Worm (Caenorhabditis elegans) whole organism, midembryonic: ENCODE data around the gene F10C2.5.

Source experiments
- T22C8.4 ChIP-seq: fragments of 200-800 bp; sonication (Bioruptor generic); IDR thresholded peaks from 2 replicates; pipeline ENCODE4 v1.3.6; 2022; ENCODE audit warnings: missing genetic modification characterization, missing compliant biosample characterization
- cog-1 ChIP-seq: sonication (generic microtip); optimal IDR thresholded peaks from 2 replicates; lab custom pipeline; 2016; ENCODE audit warnings: missing genetic modification characterization, missing compliant biosample characterization
- flt-1 ChIP-seq: fragments of 200-800 bp; sonication (Bioruptor generic); IDR thresholded peaks from 2 replicates; pipeline ENCODE4 v1.3.6; 2022; ENCODE audit warnings: missing genetic modification characterization, missing compliant biosample characterization
- med-1 ChIP-seq: sonication (generic microtip); optimal IDR thresholded peaks from 2 replicates; lab custom pipeline; 2017; ENCODE audit warnings: missing genetic modification characterization, mild to moderate bottlenecking, missing compliant biosample characterization, antibody characterized with exemption, missing genetic modification reagents; ENCODE audit not compliant: insufficient read depth
- tab-1 ChIP-seq: fragments of 200-800 bp; sonication (Bioruptor generic); IDR thresholded peaks from 2 replicates; pipeline ENCODE4 v1.3.6; 2022; ENCODE audit warnings: missing genetic modification characterization, missing compliant biosample characterization
- ztf-23 ChIP-seq: fragments of 200-800 bp; sonication (Bioruptor generic); IDR thresholded peaks from 2 replicates; pipeline ENCODE4 v1.3.6; 2022; ENCODE audit warnings: missing genetic modification reagents, missing genetic modification characterization, missing compliant biosample characterization
- ztf-29 ChIP-seq: fragments of 200-800 bp; sonication (Bioruptor generic); IDR thresholded peaks from 2 replicates; pipeline ENCODE4 v1.3.6; 2022; ENCODE audit warnings: missing genetic modification reagents, missing genetic modification characterization, missing compliant biosample characterization

ce11 chrV:12038783-12039182 is 6.4 kb upstream of the F10C2.5 start:
- TF ChIP-seq ztf-23: peak; percentile 67; the same call in 1 of the 2 replicates
- TF ChIP-seq flt-1: 0 out of 2 replicates have a peak, but pooled peaks have one; percentile 36
- no peak for TF ChIP-seq med-1 (GFP tag; lab: Kevin White, UChicago)
- no peak for TF ChIP-seq cog-1 (tag; lab: Kevin White, UChicago)
- TF ChIP-seq T22C8.4: no peak
- no peak; the same call in 1 of the 2 replicates for TF ChIP-seq tab-1
- TF ChIP-seq ztf-29 (GFP tag; lab: Robert Waterston, UW): no peak
